Worm (Caenorhabditis elegans) whole organism, young adult: Measurements from ENCODE around the gene F11A10.5.

ENCODE experiments used
- F10E7.11 ChIP-seq: sonication (generic microtip); optimal IDR thresholded peaks from 2 replicates; lab custom pipeline; 2017; ENCODE audit warnings: mild to moderate bottlenecking, missing genetic modification characterization, moderate library complexity, missing compliant biosample characterization
- F55B11.4 ChIP-seq: sonication (generic microtip); optimal IDR thresholded peaks from 2 replicates; lab custom pipeline; 2016; ENCODE audit warnings: missing compliant biosample characterization, missing genetic modification characterization, borderline replicate concordance; ENCODE audit not compliant: insufficient read depth
- Y53F4B.3 ChIP-seq: fragments of 200-800 bp; sonication (Bioruptor generic); IDR thresholded peaks from 2 replicates; pipeline ENCODE4 v1.3.6; 2022; ENCODE audit warnings: missing genetic modification reagents, missing genetic modification characterization, missing compliant biosample characterization
- Y53G8AR.9 ChIP-seq: fragments of 200-800 bp; sonication (Bioruptor generic); conservative IDR thresholded peaks from 2 replicates; pipeline ENCODE4 v1.3.6; 2022; ENCODE audit warnings: missing genetic modification reagents, missing genetic modification characterization, missing compliant biosample characterization
- akir-1 ChIP-seq: fragments of 200-800 bp; sonication (Bioruptor generic); optimal IDR thresholded peaks from 2 replicates; lab custom pipeline; 2018; ENCODE audit warnings: mild to moderate bottlenecking, missing genetic modification characterization, moderate library complexity, missing compliant biosample characterization
- attf-5 ChIP-seq: fragments of 200-800 bp; sonication (Bioruptor generic); optimal IDR thresholded peaks from 2 replicates; lab custom pipeline; 2018; ENCODE audit warnings: mild to moderate bottlenecking, missing genetic modification characterization, missing compliant biosample characterization
- cebp-1 ChIP-seq, 2 experiments: fragments of 200-800 bp in 1 of 2; sonication (Bioruptor generic) in 1 of 2; sonication (generic microtip) in 1 of 2; IDR thresholded peaks in 1 of 2; optimal IDR thresholded peaks in 1 of 2; 2 replicates each; pipeline versions ENCODE4 v1.3.6 to Lab custom; 2017 to 2022; ENCODE audit warnings: missing compliant biosample characterization in 2 of 2, missing genetic modification characterization in 2 of 2, mild to moderate bottlenecking in 1 of 2, missing genetic modification reagents in 1 of 2, moderate library complexity in 1 of 2
- ceh-58 ChIP-seq: fragments of 200-800 bp; sonication (Bioruptor generic); IDR thresholded peaks from 2 replicates; pipeline ENCODE4 v1.3.6; 2022; ENCODE audit warnings: missing genetic modification characterization, missing compliant biosample characterization
- ceh-91 ChIP-seq: fragments of 200-800 bp; sonication (Bioruptor generic); IDR thresholded peaks from 2 replicates; pipeline ENCODE4 v1.3.6; 2022; ENCODE audit warnings: missing genetic modification reagents, missing genetic modification characterization, missing compliant biosample characterization
- dpff-1 ChIP-seq: sonication (generic microtip); optimal IDR thresholded peaks from 2 replicates; lab custom pipeline; 2017; ENCODE audit warnings: mild to moderate bottlenecking, missing genetic modification characterization, missing compliant biosample characterization
- efl-1 ChIP-seq: fragments of 150-350 bp; optimal IDR thresholded peaks from 2 replicates; lab custom pipeline; 2014; ENCODE audit warnings: missing biosample characterization, missing genetic modification reagents, missing genetic modification characterization
- egl-44 ChIP-seq: fragments of 200-800 bp; sonication (Bioruptor generic); IDR thresholded peaks from 2 replicates; pipeline ENCODE4 v1.3.6; 2022; ENCODE audit warnings: missing genetic modification reagents, missing genetic modification characterization, missing compliant biosample characterization
- egrh-3 ChIP-seq: fragments of 200-800 bp; sonication (Bioruptor generic); IDR thresholded peaks from 2 replicates; pipeline ENCODE4 v1.3.6; 2022; ENCODE audit warnings: missing genetic modification reagents, missing genetic modification characterization, missing compliant biosample characterization
- ekl-4 ChIP-seq: fragments of 200-800 bp; sonication (Bioruptor generic); IDR thresholded peaks from 2 replicates; pipeline ENCODE4 v1.3.6; 2022; ENCODE audit warnings: missing genetic modification reagents, missing genetic modification characterization, missing compliant biosample characterization
- him-1 ChIP-seq: sonication (generic microtip); optimal IDR thresholded peaks from 2 replicates; lab custom pipeline; 2016; ENCODE audit warnings: missing genotype, missing genetic modification reagents, missing genetic modification characterization, missing compliant biosample characterization
- hsf-1 ChIP-seq: fragments of 200-800 bp; sonication (Bioruptor generic); IDR thresholded peaks from 2 replicates; pipeline ENCODE4 v1.3.6; 2022; ENCODE audit warnings: missing genetic modification reagents, missing genetic modification characterization, missing compliant biosample characterization
- lag-1 ChIP-seq: fragments of 200-800 bp; sonication (Bioruptor generic); IDR thresholded peaks from 2 replicates; pipeline ENCODE4 v1.3.6; 2022; ENCODE audit warnings: missing genetic modification reagents, missing genetic modification characterization, missing compliant biosample characterization
- let-607 ChIP-seq, 2 experiments: fragments of 200-800 bp in 1 of 2; sonication (Bioruptor generic) in 1 of 2; sonication (generic microtip) in 1 of 2; optimal IDR thresholded peaks; 2 replicates each; lab custom pipeline; 2016 to 2018; ENCODE audit warnings: mild to moderate bottlenecking in 2 of 2, missing compliant biosample characterization in 2 of 2, missing genetic modification characterization in 2 of 2, moderate library complexity in 2 of 2, missing genotype in 1 of 2
- lin-40 ChIP-seq: sonication (generic microtip); optimal IDR thresholded peaks from 2 replicates; lab custom pipeline; 2016; ENCODE audit warnings: missing genetic modification characterization, mild to moderate bottlenecking, missing compliant biosample characterization, missing genotype, missing genetic modification reagents
- lin-54 ChIP-seq: fragments of 200-800 bp; sonication (Bioruptor generic); optimal IDR thresholded peaks from 2 replicates; lab custom pipeline; 2018; ENCODE audit warnings: mild to moderate bottlenecking, missing genetic modification characterization, missing compliant biosample characterization
- lsl-1 ChIP-seq: fragments of 200-800 bp; sonication (Bioruptor generic); optimal IDR thresholded peaks from 2 replicates; lab custom pipeline; 2018; ENCODE audit warnings: mild to moderate bottlenecking, missing genetic modification characterization, moderate library complexity, missing compliant biosample characterization
- mcd-1 ChIP-seq: fragments of 200-800 bp; sonication (Bioruptor generic); IDR thresholded peaks from 2 replicates; pipeline ENCODE4 v1.3.6; 2022; ENCODE audit warnings: missing genetic modification reagents, missing genetic modification characterization, missing compliant biosample characterization
- nfya-1 ChIP-seq: sonication (generic microtip); optimal IDR thresholded peaks from 2 replicates; lab custom pipeline; 2017; ENCODE audit warnings: antibody characterized with exemption, missing compliant biosample characterization, missing genetic modification characterization, borderline replicate concordance; ENCODE audit not compliant: insufficient read depth
- nfya-2 ChIP-seq: fragments of 200-800 bp; sonication (Bioruptor generic); IDR thresholded peaks from 2 replicates; pipeline ENCODE4 v1.3.6; 2022; ENCODE audit warnings: missing genetic modification reagents, missing genetic modification characterization, missing compliant biosample characterization
- nhr-120 ChIP-seq: fragments of 200-800 bp; sonication (Bioruptor generic); IDR thresholded peaks from 2 replicates; pipeline ENCODE4 v1.3.6; 2022; ENCODE audit warnings: missing genetic modification characterization, missing compliant biosample characterization
- nhr-179 ChIP-seq: sonication (generic microtip); optimal IDR thresholded peaks from 2 replicates; lab custom pipeline; 2016; ENCODE audit warnings: mild to moderate bottlenecking, missing genetic modification characterization, missing compliant biosample characterization
- nhr-80 ChIP-seq: sonication (generic microtip); optimal IDR thresholded peaks from 2 replicates; lab custom pipeline; 2016; ENCODE audit warnings: missing genetic modification characterization, missing compliant biosample characterization
- snpc-4 ChIP-seq, 5 experiments: fragments of 150-350 bp in 1 of 5; sonication (generic microtip) in 4 of 5; optimal IDR thresholded peaks; 2 replicates each; lab custom pipeline; 2014 to 2018; ENCODE audit warnings: missing genetic modification characterization in 5 of 5, missing biosample characterization in 3 of 5, antibody characterized with exemption in 2 of 5, mild to moderate bottlenecking in 2 of 5, missing compliant biosample characterization in 2 of 5, missing genotype in 2 of 5, moderate library complexity in 2 of 5, missing genetic modification reagents in 1 of 5
- somi-1 ChIP-seq: fragments of 200-800 bp; sonication (Bioruptor generic); optimal IDR thresholded peaks from 2 replicates; lab custom pipeline; 2018; ENCODE audit warnings: mild to moderate bottlenecking, missing genetic modification characterization, missing compliant biosample characterization
- tlf-1 ChIP-seq: fragments of 200-800 bp; sonication (Bioruptor generic); optimal IDR thresholded peaks from 2 replicates; lab custom pipeline; 2018; ENCODE audit warnings: mild to moderate bottlenecking, missing genetic modification characterization, missing compliant biosample characterization
- zim-3 ChIP-seq: sonication (generic microtip); optimal IDR thresholded peaks from 2 replicates; lab custom pipeline; 2017; ENCODE audit warnings: mild to moderate bottlenecking, missing genetic modification characterization, moderate library complexity, missing compliant biosample characterization
- ztf-18 ChIP-seq: sonication (generic microtip); optimal IDR thresholded peaks from 2 replicates; lab custom pipeline; 2016; ENCODE audit warnings: missing genotype, mild to moderate bottlenecking, missing genetic modification characterization, missing compliant biosample characterization

Gene F11A10.5

ce11 chrIV:12108984-12109657, 15.2 kb downstream of the F11A10.5 start (continued):
- TF ChIP-seq egl-44 (GFP tag; lab: Robert Waterston, UW), result no peak
- no peak for TF ChIP-seq nhr-80
- peak; percentile 7 for TF ChIP-seq lin-40 (tag; lab: Kevin White, UChicago)
- no peak for TF ChIP-seq nhr-179 (tag; lab: Kevin White, UChicago)
- no peak for TF ChIP-seq mcd-1 (GFP tag; lab: Robert Waterston, UW)
- no peak for TF ChIP-seq akir-1
- no peak for TF ChIP-seq let-607 (tag; optimal IDR thresholded peaks at IDR 0.05; lab: Kevin White, UChicago)
- TF ChIP-seq somi-1, result no peak
- no peak for TF ChIP-seq dpff-1 (tag; lab: Kevin White, UChicago)

- TF ChIP-seq ekl-4 (no peak), lin-54 (no peak), F55B11.4 (no peak), let-607 (tag; optimal IDR thresholded peaks at IDR 0.05; lab: Kevin White, UChicago) (no peak), dpff-1 (tag; lab: Kevin White, UChicago) (no peak), lin-40 (tag; lab: Kevin White, UChicago) (peak; percentile 34)
Measured at ce11 chrIV:12109743-12110142, 15.8 kb downstream of the F11A10.5 start.

- TF ChIP-seq lsl-1 (no peak), nhr-120 (no peak), snpc-4 (GFP tag; optimal IDR thresholded peaks at IDR 0.05; lab: Kevin White, UChicago) (no peak), snpc-4 (tag; optimal IDR thresholded peaks at IDR 0.05; lab: Kevin White, UChicago) (no peak), nfya-1 (tag; lab: Kevin White, UChicago) (no peak)
Measured at ce11 chrIV:12110339-12110738, 16.4 kb downstream of the F11A10.5 start, which contains the start of gene col-129. Gene col-129 (minus strand): TSS chrIV:12110439.

- no peak for TF ChIP-seq hsf-1
- TF ChIP-seq him-1, result no peak
- TF ChIP-seq let-607 (tag; optimal IDR thresholded peaks at IDR 0.05; lab: Kevin White, UChicago), result no peak
- TF ChIP-seq efl-1, result no peak
- TF ChIP-seq lag-1 (GFP tag; lab: Robert Waterston, UW), result no peak
- TF ChIP-seq Y53F4B.3 (GFP tag; lab: Robert Waterston, UW), result no peak
- no peak for TF ChIP-seq F10E7.11 (tag; lab: Kevin White, UChicago)
- TF ChIP-seq cebp-1 (GFP tag; IDR thresholded peaks at IDR 0.05; lab: Robert Waterston, UW), result no peak
- no peak for TF ChIP-seq cebp-1 (tag; optimal IDR thresholded peaks at IDR 0.05; lab: Kevin White, UChicago)
- no peak for TF ChIP-seq attf-5 (GFP tag; lab: Kevin White, UChicago)
- TF ChIP-seq nhr-120, result no peak
- TF ChIP-seq ceh-91 (GFP tag; lab: Robert Waterston, UW), result no peak
- TF ChIP-seq ztf-18, result no peak
- no peak for TF ChIP-seq nfya-2 (GFP tag; lab: Robert Waterston, UW)
- no peak for TF ChIP-seq egrh-3 (GFP tag; lab: Robert Waterston, UW)
- TF ChIP-seq lin-54, result no peak
- TF ChIP-seq zim-3 (tag; lab: Kevin White, UChicago), result no peak
- no peak for TF ChIP-seq tlf-1 (GFP tag; lab: Kevin White, UChicago)
- no peak for TF ChIP-seq nhr-80
- TF ChIP-seq ceh-58 (GFP tag; lab: Robert Waterston, UW), result no peak
- no peak for TF ChIP-seq Y53G8AR.9 (GFP tag; lab: Robert Waterston, UW)
Measured at ce11 chrIV:12111477-12111876, 17.6 kb downstream of the F11A10.5 start, which contains the start of gene dlc-2. Gene dlc-2 (minus strand): TSS chrIV:12111577.
